Worm (Caenorhabditis elegans): ENCODE data around the gene srh-74.

DNA sequence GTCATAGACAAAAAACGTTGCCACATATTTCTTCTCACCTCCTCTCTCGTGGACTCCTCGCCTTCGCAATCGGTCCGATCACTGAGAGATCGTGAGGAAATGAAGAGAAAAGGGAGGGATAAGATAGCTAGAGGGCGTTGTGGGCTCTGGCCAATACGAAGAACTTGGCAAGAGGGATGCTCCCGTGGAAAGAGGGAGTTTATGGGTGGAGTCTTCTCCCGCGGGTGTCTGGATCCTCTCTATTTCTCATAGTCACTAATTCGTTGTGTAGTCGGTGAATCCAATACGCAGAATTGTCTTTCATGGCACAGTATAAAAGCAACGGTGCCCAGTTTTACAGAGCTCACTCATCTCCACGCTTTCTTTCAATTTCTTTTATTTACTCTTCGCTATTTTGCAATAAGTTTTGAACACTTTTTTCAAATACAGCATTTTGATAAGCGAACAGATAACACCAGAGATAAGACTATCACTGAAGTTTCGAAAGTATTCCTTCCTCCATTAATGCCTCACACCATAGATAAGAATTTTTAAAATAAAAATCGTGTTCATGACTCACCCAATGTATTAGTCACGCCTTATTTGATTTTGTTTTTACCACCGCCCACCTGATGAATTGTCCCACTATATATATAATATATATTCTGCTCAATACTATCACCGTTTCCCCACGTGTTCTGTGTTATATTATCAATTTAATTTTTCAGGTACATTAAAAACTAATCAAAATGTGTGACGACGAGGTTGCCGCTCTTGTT, 31.9 kb upstream of the srh-74 start, which contains the start of gene act-1:
- TF ChIP-seq snpc-4 (tag; optimal IDR thresholded peaks at IDR 0.05) (no peak), R02D3.7 (tag; optimal IDR thresholded peaks at IDR 0.05) (no peak), unc-39 (tag; optimal IDR thresholded peaks at IDR 0.05) (no peak), nhr-12 (tag; optimal IDR thresholded peaks at IDR 0.05) (no peak), mdl-1 (tag; optimal IDR thresholded peaks at IDR 0.05) (no peak), egl-27 (tag; optimal IDR thresholded peaks at IDR 0.05) (no peak), sea-2 (GFP tag; optimal IDR thresholded peaks at IDR 0.05) (no peak), nfya-1 (tag; optimal IDR thresholded peaks at IDR 0.05; ENCODE audit: insufficient read depth) (peak; percentile 80)
